Fruit fly (Drosophila melanogaster): ENCODE results near the gene Rga.
A peak's percentile ranks its signal among the peaks of the same experiment; 100 is the strongest.

Rga gene

DNA sequence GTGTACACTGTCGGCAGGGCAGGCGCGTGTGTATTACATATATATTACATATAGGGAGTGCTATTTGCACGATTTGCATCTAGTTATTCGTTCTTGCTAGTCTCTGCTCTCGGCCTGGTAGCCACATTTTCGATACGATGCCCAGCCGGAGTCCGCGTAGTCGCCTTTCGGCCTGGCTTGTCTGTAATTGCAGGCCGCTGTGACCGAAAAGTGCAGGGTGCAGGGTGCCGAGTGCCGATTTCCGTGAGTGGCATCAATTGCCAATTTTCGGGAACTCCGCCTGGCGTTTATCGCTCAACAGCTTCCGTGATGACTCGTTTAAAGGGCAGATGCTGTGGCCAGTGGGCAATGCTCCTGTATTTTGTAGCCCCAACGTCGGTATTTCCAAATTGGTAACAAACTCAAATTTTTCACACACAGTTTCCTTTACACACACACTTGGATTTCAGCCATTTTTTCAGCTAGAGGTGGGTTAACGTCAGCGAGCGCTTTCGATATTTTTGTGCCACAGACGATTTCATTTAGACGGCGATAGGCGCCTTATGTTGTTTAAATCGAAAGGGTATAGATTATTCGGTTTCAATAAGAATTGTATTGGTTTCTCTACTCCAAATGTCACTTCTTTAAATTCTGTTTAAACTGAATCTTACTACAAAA is 24.9 kb downstream of the Rga start, which contains the start of gene CG2926:
Gene CG2926 (minus strand): TSS at position 518 of the 657 bp plus-strand sequence.
- TF ChIP-seq CG18619 (GFP tag; optimal IDR thresholded peaks at IDR 0.05) (no peak), CG1603 (tag; optimal IDR thresholded peaks at IDR 0.05) (no peak), CG31388 (GFP tag; optimal IDR thresholded peaks at IDR 0.05) (no peak), Dp (GFP tag; optimal IDR thresholded peaks at IDR 0.05) (peak; percentile 64), MESR4 (GFP tag; optimal IDR thresholded peaks at IDR 0.05) (peak; percentile 94), disco-r (GFP tag; optimal IDR thresholded peaks at IDR 0.05) (no peak), CG10209 (GFP tag; optimal IDR thresholded peaks at IDR 0.05) (no peak), Atf-2 (GFP tag; optimal IDR thresholded peaks at IDR 0.05) (peak; percentile 19), Max (GFP tag; optimal IDR thresholded peaks at IDR 0.05) (no peak), CG6175 (GFP tag; IDR thresholded peaks at IDR 0.05) (no peak), chn (GFP tag; optimal IDR thresholded peaks at IDR 0.05) (no peak), CG4617 (GFP tag; optimal IDR thresholded peaks at IDR 0.05; ENCODE audit: borderline replicate concordance) (peak; percentile 79), HLH4C (GFP tag; IDR thresholded peaks at IDR 0.05; ENCODE audit: partially characterized antibody) (peak; percentile 84), lmd (GFP tag; IDR thresholded peaks at IDR 0.05) (no peak; the same call in 1 of the 2 replicates), CG17359 (tag; optimal IDR thresholded peaks at IDR 0.05) (no peak), Dbx (GFP tag; IDR thresholded peaks at IDR 0.05) (peak; percentile 62), HLHmδ (GFP tag; optimal IDR thresholded peaks at IDR 0.05) (no peak), aop (GFP tag; IDR thresholded peaks at IDR 0.05) (no peak), CG2129 (GFP tag; IDR thresholded peaks at IDR 0.05; ENCODE audit: partially characterized antibody) (peak; percentile 68), zfh2 (GFP tag; optimal IDR thresholded peaks at IDR 0.05) (peak; percentile 44), CoRest (tag; optimal IDR thresholded peaks at IDR 0.05) (no peak), Myb (GFP tag; optimal IDR thresholded peaks at IDR 0.05) (peak; percentile 55), E2f1 (GFP tag; IDR thresholded peaks at IDR 0.05) (no peak), eve (GFP tag; optimal IDR thresholded peaks at IDR 0.05) (no peak), repo (GFP tag; optimal IDR thresholded peaks at IDR 0.05) (peak; percentile 16), Ets65A (GFP tag) (peak; percentile 93), fd102C (GFP tag; optimal IDR thresholded peaks at IDR 0.05) (no peak), CG8478 (optimal IDR thresholded peaks at IDR 0.05) (no peak), CG14860 (GFP tag; IDR thresholded peaks at IDR 0.05; ENCODE audit: partially characterized antibody) (peak; percentile 85), BtbVII (GFP tag; optimal IDR thresholded peaks at IDR 0.05) (no peak), CG12769 (tag; optimal IDR thresholded peaks at IDR 0.05) (no peak), run (tag; optimal IDR thresholded peaks at IDR 0.05) (no peak), zfh1 (GFP tag; IDR thresholded peaks at IDR 0.05) (no peak), CG7357 (GFP tag; IDR thresholded peaks at IDR 0.05) (no peak), bowl (GFP tag; IDR thresholded peaks at IDR 0.05) (no peak), cg (GFP tag; optimal IDR thresholded peaks at IDR 0.05) (peak; percentile 75), sna (GFP tag; IDR thresholded peaks at IDR 0.05; ENCODE audit: partially characterized antibody) (peak; percentile 59), Hr39 (optimal IDR thresholded peaks at IDR 0.05) (no peak), Fer3 (tag; optimal IDR thresholded peaks at IDR 0.05) (no peak), phol (tag; optimal IDR thresholded peaks at IDR 0.05) (peak; percentile 97), zf30C (GFP tag; optimal IDR thresholded peaks at IDR 0.05) (no peak), Oaz (GFP tag; IDR thresholded peaks at IDR 0.05) (no peak), klu (GFP tag; IDR thresholded peaks at IDR 0.05) (no peak), Trl (optimal IDR thresholded peaks at IDR 0.05) (no peak), Trl (GFP tag; optimal IDR thresholded peaks at IDR 0.05) (peak; percentile 48), CG2712 (tag; optimal IDR thresholded peaks at IDR 0.05) (no peak), pb (GFP tag; optimal IDR thresholded peaks at IDR 0.05) (no peak), Sox102F (GFP tag; optimal IDR thresholded peaks at IDR 0.05) (no peak), cwo (GFP tag; optimal IDR thresholded peaks at IDR 0.05) (no peak), CG9215 (GFP tag; IDR thresholded peaks at IDR 0.05) (no peak), CG11085 (GFP tag; IDR thresholded peaks at IDR 0.05) (peak; percentile 30; the same call in 1 of the 2 replicates)

Data from whole organism, embryonic.